Fruit fly (Drosophila melanogaster): ENCODE results near the gene CG12213.
A peak's percentile ranks its signal among the peaks of the same experiment; 100 is the strongest.

Gene CG12213

dm6 chr3R:11992934-11993670 is 25.6 kb upstream of the CG12213 start, which contains the start of gene mfas (continued):
- TF ChIP-seq Hr51 (GFP tag; optimal IDR thresholded peaks at IDR 0.05): no peak
- TF ChIP-seq Oaz (GFP tag; IDR thresholded peaks at IDR 0.05): no peak
- TF ChIP-seq Mad (GFP tag; optimal IDR thresholded peaks at IDR 0.05): no peak
- TF ChIP-seq Ada2b (GFP tag; IDR thresholded peaks at IDR 0.05): no peak
- no peak for TF ChIP-seq Ssrp (tag; optimal IDR thresholded peaks at IDR 0.05)
- no peak for TF ChIP-seq CG12236 (GFP tag; optimal IDR thresholded peaks at IDR 0.05)
- no peak for TF ChIP-seq dan (GFP tag; IDR thresholded peaks at IDR 0.05)
- no peak for TF ChIP-seq Meics (GFP tag; optimal IDR thresholded peaks at IDR 0.05)
- no peak for TF ChIP-seq sna (GFP tag; IDR thresholded peaks at IDR 0.05; ENCODE audit: partially characterized antibody)
- no peak for TF ChIP-seq CG4328 (GFP tag; optimal IDR thresholded peaks at IDR 0.05)
- no peak for TF ChIP-seq Six4 (GFP tag; optimal IDR thresholded peaks at IDR 0.05)
- TF ChIP-seq CG9727 (GFP tag; optimal IDR thresholded peaks at IDR 0.05): no peak
- peak; percentile 28 for TF ChIP-seq gem (tag; optimal IDR thresholded peaks at IDR 0.05)
- TF ChIP-seq trh (GFP tag; optimal IDR thresholded peaks at IDR 0.05): no peak
- peak; percentile 80 for TF ChIP-seq vvl (GFP tag; IDR thresholded peaks at IDR 0.05)
- TF ChIP-seq ham (GFP tag; IDR thresholded peaks at IDR 0.05): no peak
- TF ChIP-seq dpn (GFP tag; optimal IDR thresholded peaks at IDR 0.05): no peak
- TF ChIP-seq repo (GFP tag; optimal IDR thresholded peaks at IDR 0.05): no peak
- peak; percentile 39 for TF ChIP-seq CG11504 (tag; optimal IDR thresholded peaks at IDR 0.05)
- no peak for TF ChIP-seq CG4820 (GFP tag; optimal IDR thresholded peaks at IDR 0.05)
- TF ChIP-seq CG15514 (GFP tag; optimal IDR thresholded peaks at IDR 0.05): no peak
- TF ChIP-seq CG8765 (GFP tag; IDR thresholded peaks at IDR 0.05): no peak
- no peak for TF ChIP-seq Camta (GFP tag; optimal IDR thresholded peaks at IDR 0.05)
- TF ChIP-seq ac (GFP tag; optimal IDR thresholded peaks at IDR 0.05): no peak
- TF ChIP-seq CG12299 (tag; optimal IDR thresholded peaks at IDR 0.05): no peak
- peak; percentile 37 for TF ChIP-seq gsb-n (tag; optimal IDR thresholded peaks at IDR 0.05)
- TF ChIP-seq CG4404 (GFP tag; IDR thresholded peaks at IDR 0.05): no peak
- TF ChIP-seq dimm (GFP tag; IDR thresholded peaks at IDR 0.05): no peak
- no peak for TF ChIP-seq CG8944 (GFP tag; optimal IDR thresholded peaks at IDR 0.05)
- TF ChIP-seq slou (GFP tag; optimal IDR thresholded peaks at IDR 0.05): no peak
- TF ChIP-seq Sox102F (GFP tag; optimal IDR thresholded peaks at IDR 0.05): peak; percentile 14
- TF ChIP-seq danr (GFP tag; IDR thresholded peaks at IDR 0.05): no peak
- no peak for TF ChIP-seq CG12659 (GFP tag; optimal IDR thresholded peaks at IDR 0.05)
- TF ChIP-seq gro (GFP tag; optimal IDR thresholded peaks at IDR 0.05): peak; percentile 31
- TF ChIP-seq org-1 (GFP tag; optimal IDR thresholded peaks at IDR 0.05): no peak
- TF ChIP-seq CG10565 (GFP tag; optimal IDR thresholded peaks at IDR 0.05): no peak
- TF ChIP-seq Bdp1 (GFP tag; optimal IDR thresholded peaks at IDR 0.05): no peak
- TF ChIP-seq Hsf (GFP tag; optimal IDR thresholded peaks at IDR 0.05): no peak
- TF ChIP-seq CG12104 (GFP tag; optimal IDR thresholded peaks at IDR 0.05): no peak
- no peak for TF ChIP-seq CG13624 (GFP tag; optimal IDR thresholded peaks at IDR 0.05)
- TF ChIP-seq BtbVII (GFP tag; optimal IDR thresholded peaks at IDR 0.05): no peak
- TF ChIP-seq CG11456 (GFP tag; IDR thresholded peaks at IDR 0.05): no peak
- TF ChIP-seq CG4282 (GFP tag; optimal IDR thresholded peaks at IDR 0.05): no peak
- no peak for TF ChIP-seq CG10543 (GFP tag; optimal IDR thresholded peaks at IDR 0.05)
- no peak for TF ChIP-seq CoRest (tag; optimal IDR thresholded peaks at IDR 0.05)
- no peak for TF ChIP-seq Bteb2 (GFP tag; optimal IDR thresholded peaks at IDR 0.05)
- peak; percentile 89 for TF ChIP-seq Adf1 (GFP tag; IDR thresholded peaks at IDR 0.05)
- TF ChIP-seq CG5180 (GFP tag; optimal IDR thresholded peaks at IDR 0.05): no peak
- TF ChIP-seq Drgx (GFP tag; IDR thresholded peaks at IDR 0.05): peak; percentile 42; the same call in 1 of the 2 replicates
- peak; percentile 6 for TF ChIP-seq CG4707 (GFP tag; optimal IDR thresholded peaks at IDR 0.05)
- no peak for TF ChIP-seq bab2 (GFP tag; optimal IDR thresholded peaks at IDR 0.05)
